Worm (Caenorhabditis elegans): ENCODE measurements around the gene F46C8.3.

Gene F46C8.3

ce11 chrX:7507141-7507540 is 18.2 kb upstream of the F46C8.3 start (continued):
- TF ChIP-seq ZK185.1 (tag; optimal IDR thresholded peaks at IDR 0.05; ENCODE audit: poor library complexity, severe bottlenecking) = peak; percentile 51
- no peak for TF ChIP-seq mel-28 (tag; optimal IDR thresholded peaks at IDR 0.05; ENCODE audit: borderline replicate concordance)
- TF ChIP-seq C06A6.2 (GFP tag; conservative IDR thresholded peaks at IDR 0.05) = no peak
- no peak for TF ChIP-seq F23B12.7 (tag; optimal IDR thresholded peaks at IDR 0.05; ENCODE audit: insufficient read depth)
- no peak for TF ChIP-seq ztf-26 (tag; optimal IDR thresholded peaks at IDR 0.05)
- TF ChIP-seq Y56A3A.18 (GFP tag; IDR thresholded peaks at IDR 0.05) = no peak
- 0 out of 2 replicates have a peak, but pooled peaks have one; percentile 65 for TF ChIP-seq ztf-25 (GFP tag; IDR thresholded peaks at IDR 0.05)
- TF ChIP-seq ceh-58 (GFP tag; IDR thresholded peaks at IDR 0.05) = no peak
- no peak for TF ChIP-seq sdz-38 (tag; optimal IDR thresholded peaks at IDR 0.05)
- TF ChIP-seq B0336.3 (GFP tag; IDR thresholded peaks at IDR 0.05) = no peak
- TF ChIP-seq ets-4 (GFP tag; optimal IDR thresholded peaks at IDR 0.05) = no peak
- TF ChIP-seq egl-44 (GFP tag; IDR thresholded peaks at IDR 0.05) = no peak
- no peak for TF ChIP-seq nfya-1 (tag; optimal IDR thresholded peaks at IDR 0.05; ENCODE audit: borderline replicate concordance, insufficient read depth)
- TF ChIP-seq mes-4 (tag; optimal IDR thresholded peaks at IDR 0.05) = no peak
- peak; percentile 52 for TF ChIP-seq ztf-18 (tag; optimal IDR thresholded peaks at IDR 0.05)
- no peak for TF ChIP-seq aptf-2 (GFP tag; conservative IDR thresholded peaks at IDR 0.05)
- no peak for TF ChIP-seq gei-17 (GFP tag; optimal IDR thresholded peaks at IDR 0.05)
- TF ChIP-seq nhr-80 (tag; optimal IDR thresholded peaks at IDR 0.05) = no peak
- TF ChIP-seq rec-8 (tag; optimal IDR thresholded peaks at IDR 0.05) = peak; percentile 47 to 51
- no peak for TF ChIP-seq hsf-1 (GFP tag; IDR thresholded peaks at IDR 0.05)
- no peak for TF ChIP-seq nfya-2 (GFP tag; IDR thresholded peaks at IDR 0.05)
- no peak for TF ChIP-seq dpff-1 (tag; optimal IDR thresholded peaks at IDR 0.05)
- TF ChIP-seq snpc-1.1 (tag; optimal IDR thresholded peaks at IDR 0.05; ENCODE audit: insufficient read depth) = no peak
- TF ChIP-seq bed-1 (GFP tag; IDR thresholded peaks at IDR 0.05) = no peak
- no peak for TF ChIP-seq B0035.1 (tag; optimal IDR thresholded peaks at IDR 0.05)
- TF ChIP-seq hlh-12 (tag; optimal IDR thresholded peaks at IDR 0.05) = peak; percentile 68
- TF ChIP-seq chd-7 (tag; optimal IDR thresholded peaks at IDR 0.05) = no peak
- TF ChIP-seq akir-1 (GFP tag; optimal IDR thresholded peaks at IDR 0.05) = no peak
- TF ChIP-seq athp-1 (tag; optimal IDR thresholded peaks at IDR 0.05) = no peak
- TF ChIP-seq cebp-1 (GFP tag; IDR thresholded peaks at IDR 0.05) = no peak
- no peak for TF ChIP-seq cebp-1 (tag; optimal IDR thresholded peaks at IDR 0.05)
- no peak for TF ChIP-seq xnd-1 (tag; optimal IDR thresholded peaks at IDR 0.05)
- TF ChIP-seq rcor-1 (GFP tag; IDR thresholded peaks at IDR 0.05) = no peak
- TF ChIP-seq T07F8.4 (tag; optimal IDR thresholded peaks at IDR 0.05) = peak; percentile 47
- TF ChIP-seq K11D2.4 (GFP tag; IDR thresholded peaks at IDR 0.05) = no peak
- peak; percentile 36 for TF ChIP-seq hrde-1 (tag; optimal IDR thresholded peaks at IDR 0.05; ENCODE audit: borderline replicate concordance)
- TF ChIP-seq snpc-4 (GFP tag; optimal IDR thresholded peaks at IDR 0.05) = no peak
- TF ChIP-seq snpc-4 (tag; optimal IDR thresholded peaks at IDR 0.05) = no peak
- TF ChIP-seq F52B5.7 (tag; optimal IDR thresholded peaks at IDR 0.05) = no peak
- TF ChIP-seq tbx-9 (tag; optimal IDR thresholded peaks at IDR 0.05; ENCODE audit: borderline replicate concordance) = no peak
- no peak for TF ChIP-seq lsy-27 (tag; optimal IDR thresholded peaks at IDR 0.05; ENCODE audit: borderline replicate concordance, insufficient read depth)
- no peak for TF ChIP-seq Y53F4B.3 (GFP tag; IDR thresholded peaks at IDR 0.05)
- TF ChIP-seq ztf-22 (GFP tag; optimal IDR thresholded peaks at IDR 0.05) = no peak
- peak; percentile 89; the same call in 1 of the 2 replicates for TF ChIP-seq ceh-40 (GFP tag; IDR thresholded peaks at IDR 0.05)
- TF ChIP-seq Y53G8AR.9 (GFP tag; conservative IDR thresholded peaks at IDR 0.05) = no peak
- no peak for TF ChIP-seq ccch-3 (GFP tag; optimal IDR thresholded peaks at IDR 0.05)
- TF ChIP-seq egl-18 (GFP tag; IDR thresholded peaks at IDR 0.05) = no peak
- TF ChIP-seq pha-4 (tag; optimal IDR thresholded peaks at IDR 0.05) = no peak
- no peak for TF ChIP-seq nhr-179 (tag; optimal IDR thresholded peaks at IDR 0.05)
